Fruit fly (Drosophila melanogaster) S2 (cell line): Measurements from ENCODE around the gene MED25.

Experiments used
- CG8478 ChIP-seq: fragments of >200 bp; optimal IDR thresholded peaks from 2 replicates; lab custom pipeline; 2018
- CTCF ChIP-seq, 2 experiments: fragments of >200 bp; optimal IDR thresholded peaks; 2 replicates each; lab custom pipeline; 2018

DNA sequence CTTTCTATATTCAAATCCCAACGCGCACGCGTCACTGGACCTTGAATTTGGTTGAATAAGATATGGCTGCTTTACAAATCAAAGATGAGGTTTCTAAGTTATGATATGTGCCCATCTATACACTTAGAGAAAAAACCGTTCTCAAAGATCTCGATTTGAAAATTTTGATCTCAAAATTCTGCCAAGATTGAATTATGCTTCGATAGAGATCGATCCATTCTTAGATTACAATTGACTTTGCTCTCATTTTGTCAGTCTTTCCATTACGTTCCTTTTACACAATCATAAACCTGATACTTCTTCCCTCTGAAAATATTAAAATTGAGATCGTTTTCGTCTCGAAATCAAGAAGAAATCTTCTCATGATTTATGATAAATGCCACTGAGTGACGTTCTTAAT is 3.9 kb downstream of the MED25 start:
- TF ChIP-seq CG8478 (lab: Kevin White, UChicago) (no peak), CTCF (optimal IDR thresholded peaks at IDR 0.05; lab: Kevin White, UChicago) (no peak)
